Worm (Caenorhabditis elegans) whole organism, mixed stage, embryonic: ENCODE data around the gene C07H4.1.

Experiments used
- M03D4.4 ChIP-seq: sonication (generic microtip); optimal IDR thresholded peaks from 2 replicates; lab custom pipeline; 2017; ENCODE audit warnings: mild to moderate bottlenecking, missing genetic modification characterization, missing compliant biosample characterization
- bed-3 ChIP-seq: fragments of 200-800 bp; sonication (Bioruptor generic); optimal IDR thresholded peaks from 3 replicates; lab custom pipeline; 2018; ENCODE audit warnings: mild to moderate bottlenecking, missing genetic modification characterization, moderate library complexity, missing compliant biosample characterization
- ceh-39 ChIP-seq: fragments of 150-350 bp; optimal IDR thresholded peaks from 2 replicates; lab custom pipeline; 2014; ENCODE audit warnings: missing biosample characterization, missing genetic modification characterization
- ceh-43 ChIP-seq: fragments of 200-800 bp; sonication (Bioruptor generic); optimal IDR thresholded peaks from 2 replicates; lab custom pipeline; 2018; ENCODE audit warnings: mild to moderate bottlenecking, missing genetic modification characterization, moderate library complexity, missing compliant biosample characterization
- ceh-83 ChIP-seq: fragments of 200-800 bp; sonication (Bioruptor generic); optimal IDR thresholded peaks from 2 replicates; lab custom pipeline; 2018; ENCODE audit warnings: mild to moderate bottlenecking, missing genetic modification characterization, missing compliant biosample characterization
- ces-1 ChIP-seq: fragments of 150-350 bp; optimal IDR thresholded peaks from 2 replicates; lab custom pipeline; 2014; ENCODE audit warnings: missing biosample characterization, missing genetic modification reagents, missing genetic modification characterization
- cnd-1 ChIP-seq: fragments of 200-800 bp; sonication (Bioruptor generic); optimal IDR thresholded peaks from 2 replicates; lab custom pipeline; 2018; ENCODE audit warnings: mild to moderate bottlenecking, missing genetic modification characterization, missing compliant biosample characterization
- drap-1 ChIP-seq: fragments of 200-800 bp; sonication (Bioruptor generic); optimal IDR thresholded peaks from 3 replicates; lab custom pipeline; 2018; ENCODE audit warnings: mild to moderate bottlenecking, missing genetic modification characterization, missing compliant biosample characterization
- elt-1 ChIP-seq: sonication (generic microtip); optimal IDR thresholded peaks from 2 replicates; lab custom pipeline; 2017; ENCODE audit warnings: missing genetic modification characterization, mild to moderate bottlenecking, missing compliant biosample characterization, antibody characterized with exemption, moderate library complexity, borderline replicate concordance; ENCODE audit not compliant: insufficient read depth
- elt-3 ChIP-seq: fragments of 150-350 bp; optimal IDR thresholded peaks from 2 replicates; lab custom pipeline; 2014; ENCODE audit warnings: missing biosample characterization, missing genetic modification characterization
- flh-1 ChIP-seq: fragments of 200-800 bp; sonication (Bioruptor generic); optimal IDR thresholded peaks from 2 replicates; lab custom pipeline; 2018; ENCODE audit warnings: mild to moderate bottlenecking, missing genetic modification characterization, moderate library complexity, missing compliant biosample characterization
- ham-2 ChIP-seq: fragments of 200-800 bp; sonication (Bioruptor generic); optimal IDR thresholded peaks from 2 replicates; lab custom pipeline; 2018; ENCODE audit warnings: mild to moderate bottlenecking, missing genetic modification characterization, missing compliant biosample characterization
- hlh-1 ChIP-seq: fragments of 150-350 bp; optimal IDR thresholded peaks from 2 replicates; lab custom pipeline; 2014; ENCODE audit warnings: missing biosample characterization, missing genetic modification reagents, missing genetic modification characterization
- lin-13 ChIP-seq: fragments of 150-350 bp; optimal IDR thresholded peaks from 2 replicates; lab custom pipeline; 2014; ENCODE audit warnings: missing biosample characterization, missing genetic modification characterization
- lin-32 ChIP-seq: fragments of 200-800 bp; sonication (Bioruptor generic); optimal IDR thresholded peaks from 2 replicates; lab custom pipeline; 2018; ENCODE audit warnings: mild to moderate bottlenecking, missing genetic modification characterization, missing compliant biosample characterization
- mab-5 ChIP-seq: fragments of 150-350 bp; optimal IDR thresholded peaks from 2 replicates; lab custom pipeline; 2014; ENCODE audit warnings: missing biosample characterization, missing genetic modification characterization
- mep-1 ChIP-seq: fragments of 150-350 bp; optimal IDR thresholded peaks from 2 replicates; lab custom pipeline; 2017; ENCODE audit warnings: missing biosample characterization, missing genetic modification reagents, missing genetic modification characterization, inconsistent platforms
- mls-2 ChIP-seq: sonication (generic microtip); optimal IDR thresholded peaks from 2 replicates; lab custom pipeline; 2016; ENCODE audit warnings: mild to moderate bottlenecking, missing genetic modification characterization, moderate library complexity, missing compliant biosample characterization
- nhr-12 ChIP-seq: fragments of 150-350 bp; optimal IDR thresholded peaks from 2 replicates; lab custom pipeline; 2014; ENCODE audit warnings: missing biosample characterization, missing genetic modification characterization
- nhr-2 ChIP-seq: fragments of 150-350 bp; optimal IDR thresholded peaks from 2 replicates; lab custom pipeline; 2014; ENCODE audit warnings: missing biosample characterization, missing genetic modification characterization
- nhr-237 ChIP-seq: fragments of 150-350 bp; optimal IDR thresholded peaks from 2 replicates; lab custom pipeline; 2014; ENCODE audit warnings: missing biosample characterization, missing genetic modification characterization
- nhr-28 ChIP-seq: fragments of 150-350 bp; optimal IDR thresholded peaks from 2 replicates; lab custom pipeline; 2014; ENCODE audit warnings: missing biosample characterization, missing genetic modification characterization
- nhr-76 ChIP-seq: sonication (generic microtip); optimal IDR thresholded peaks from 2 replicates; lab custom pipeline; 2017; ENCODE audit warnings: missing biosample characterization, missing genetic modification characterization
- pha-4 ChIP-seq: fragments of 150-350 bp; optimal IDR thresholded peaks from 2 replicates; lab custom pipeline; 2018; ENCODE audit warnings: missing biosample characterization, missing genetic modification reagents, missing genetic modification characterization
- sem-2 ChIP-seq: fragments of 200-800 bp; sonication (Bioruptor generic); optimal IDR thresholded peaks from 2 replicates; lab custom pipeline; 2018; ENCODE audit warnings: mild to moderate bottlenecking, missing genetic modification characterization, missing compliant biosample characterization
- snpc-4 ChIP-seq: fragments of 150-350 bp; optimal IDR thresholded peaks from 2 replicates; lab custom pipeline; 2014; ENCODE audit warnings: missing biosample characterization, missing genetic modification characterization
- sptf-1 ChIP-seq: sonication (generic microtip); optimal IDR thresholded peaks from 2 replicates; lab custom pipeline; 2017; ENCODE audit warnings: mild to moderate bottlenecking, missing genetic modification characterization, moderate library complexity, missing compliant biosample characterization
- tbx-8 ChIP-seq: fragments of 200-800 bp; sonication (Bioruptor generic); optimal IDR thresholded peaks from 2 replicates; lab custom pipeline; 2018; ENCODE audit warnings: mild to moderate bottlenecking, missing genetic modification characterization, moderate library complexity, missing compliant biosample characterization
- unc-120 ChIP-seq: sonication (generic microtip); optimal IDR thresholded peaks from 2 replicates; lab custom pipeline; 2017; ENCODE audit warnings: missing genetic modification characterization, missing compliant biosample characterization; ENCODE audit not compliant: poor library complexity, severe bottlenecking
- unc-62 ChIP-seq: fragments of 150-350 bp; optimal IDR thresholded peaks from 2 replicates; lab custom pipeline; 2014; ENCODE audit warnings: missing biosample characterization, missing genetic modification reagents, missing genetic modification characterization
- zip-8 ChIP-seq: fragments of 150-350 bp; optimal IDR thresholded peaks from 2 replicates; lab custom pipeline; 2014; ENCODE audit warnings: missing biosample characterization, missing genetic modification characterization
- ztf-11 ChIP-seq: fragments of 150-350 bp; optimal IDR thresholded peaks from 2 replicates; lab custom pipeline; 2014; ENCODE audit warnings: missing biosample characterization, missing genetic modification characterization

Gene C07H4.1

ce11 chrII:9092910-9093309, 574 bp downstream of the C07H4.1 start:
- TF ChIP-seq bed-3 (no peak), nhr-28 (tag; lab: Kevin White, UChicago) (no peak), lin-32 (GFP tag; lab: Kevin White, UChicago) (no peak), elt-3 (tag; lab: Kevin White, UChicago) (no peak), nhr-12 (tag; lab: Kevin White, UChicago) (no peak), snpc-4 (tag; lab: Kevin White, UChicago) (no peak), nhr-76 (tag; lab: Kevin White, UChicago) (no peak), unc-120 (tag; lab: Kevin White, UChicago) (no peak), tbx-8 (no peak), mep-1 (tag; lab: Kevin White, UChicago) (no peak), ceh-83 (no peak), flh-1 (GFP tag; lab: Kevin White, UChicago) (no peak), unc-62 (no peak), hlh-1 (no peak)

- TF ChIP-seq tbx-8 (no peak), elt-3 (tag; lab: Kevin White, UChicago) (no peak), bed-3 (no peak), sem-2 (GFP tag; lab: Kevin White, UChicago) (no peak)
- TF ChIP-seq, all 35 proteins: peak for 0
Observed at ce11 chrII:9086308-9086707, 7.2 kb downstream of the C07H4.1 start, which contains the start of gene hlh-3. hlh-3 (plus strand) TSS chrII:9086608.

- TF ChIP-seq elt-1 (tag; lab: Kevin White, UChicago) (no peak), flh-1 (GFP tag; lab: Kevin White, UChicago) (no peak), zip-8 (tag; lab: Kevin White, UChicago) (no peak), pha-4 (tag; lab: Kevin White, UChicago) (no peak), ztf-11 (no peak), tbx-8 (no peak), ces-1 (no peak), ceh-83 (no peak), ceh-39 (tag; lab: Kevin White, UChicago) (no peak), lin-13 (no peak), M03D4.4 (tag; lab: Kevin White, UChicago) (no peak), cnd-1 (tag; lab: Kevin White, UChicago) (no peak), mab-5 (tag; lab: Kevin White, UChicago) (no peak), ceh-43 (GFP tag; lab: Kevin White, UChicago) (no peak), nhr-12 (tag; lab: Kevin White, UChicago) (no peak), nhr-76 (tag; lab: Kevin White, UChicago) (no peak), snpc-4 (tag; lab: Kevin White, UChicago) (no peak), ham-2 (no peak), mls-2 (tag; lab: Kevin White, UChicago) (no peak), hlh-1 (no peak)
Observed at ce11 chrII:9083093-9083492, 10.4 kb downstream of the C07H4.1 start, which contains the start of gene sysm-1. sysm-1 (minus strand) TSS chrII:9083193.

- TF ChIP-seq cnd-1 (tag; lab: Kevin White, UChicago), result no peak
- TF ChIP-seq pha-4 (tag; lab: Kevin White, UChicago), result no peak
- TF ChIP-seq nhr-237, result no peak
- TF ChIP-seq nhr-76 (tag; lab: Kevin White, UChicago), result no peak
- no peak for TF ChIP-seq drap-1 (GFP tag; lab: Kevin White, UChicago)
- no peak for TF ChIP-seq flh-1 (GFP tag; lab: Kevin White, UChicago)
- no peak for TF ChIP-seq bed-3
- TF ChIP-seq ceh-39 (tag; lab: Kevin White, UChicago), result no peak
- TF ChIP-seq zip-8 (tag; lab: Kevin White, UChicago), result no peak
- TF ChIP-seq ces-1, result no peak
- no peak for TF ChIP-seq nhr-12 (tag; lab: Kevin White, UChicago)
- TF ChIP-seq mep-1 (tag; lab: Kevin White, UChicago), result no peak
- no peak for TF ChIP-seq lin-13
- TF ChIP-seq mls-2 (tag; lab: Kevin White, UChicago), result no peak
- TF ChIP-seq ham-2, result no peak
- no peak for TF ChIP-seq sem-2 (GFP tag; lab: Kevin White, UChicago)
- TF ChIP-seq sptf-1 (tag; lab: Kevin White, UChicago), result no peak
- no peak for TF ChIP-seq nhr-2
- no peak for TF ChIP-seq unc-120 (tag; lab: Kevin White, UChicago)
Observed at ce11 chrII:9078351-9078750, 15.1 kb downstream of the C07H4.1 start.
